Worm (Caenorhabditis elegans): ENCODE data around the gene M04B2.7.
A peak's percentile ranks its signal among the peaks of the same experiment; 100 is the strongest.

M04B2.7 gene

ce11 chrIV:11565022-11565421 lies 16.5 kb upstream of the M04B2.7 start:
- TF ChIP-seq sdz-12 (GFP tag; optimal IDR thresholded peaks at IDR 0.05) (no peak), lin-39 (tag; optimal IDR thresholded peaks at IDR 0.05) (no peak), ctbp-1 (GFP tag; IDR thresholded peaks at IDR 0.05) (no peak), Y48G9A.11 (GFP tag; IDR thresholded peaks at IDR 0.05) (0 out of 2 replicates have a peak, but pooled peaks have one; percentile 14), dmd-8 (GFP tag; IDR thresholded peaks at IDR 0.05) (no peak), hlh-11 (tag; optimal IDR thresholded peaks at IDR 0.05) (no peak), hlh-30 (tag; optimal IDR thresholded peaks at IDR 0.05; ENCODE audit: insufficient read depth) (no peak), aha-1 (tag) (peak; percentile 0), set-16 (GFP tag; IDR thresholded peaks at IDR 0.05) (peak; percentile 96), Y105C5A.15 (GFP tag; IDR thresholded peaks at IDR 0.05) (no peak), dpl-1 (GFP tag; optimal IDR thresholded peaks at IDR 0.05) (no peak), nhr-10 (tag; optimal IDR thresholded peaks at IDR 0.05) (no peak), F10B5.3 (tag; optimal IDR thresholded peaks at IDR 0.05) (no peak), nhr-28 (tag; optimal IDR thresholded peaks at IDR 0.05) (no peak), ceh-28 (tag; optimal IDR thresholded peaks at IDR 0.05) (no peak), zfp-2 (tag; optimal IDR thresholded peaks at IDR 0.05) (no peak), fkh-10 (GFP tag; optimal IDR thresholded peaks at IDR 0.05) (no peak), nhr-111 (GFP tag; optimal IDR thresholded peaks at IDR 0.05) (no peak), mxl-3 (GFP tag; optimal IDR thresholded peaks at IDR 0.05) (no peak), lim-7 (GFP tag; IDR thresholded peaks at IDR 0.05) (no peak), hmg-1.1 (GFP tag; IDR thresholded peaks at IDR 0.05) (no peak), rbr-2 (tag; optimal IDR thresholded peaks at IDR 0.05) (no peak), snpc-1.2 (GFP tag; IDR thresholded peaks at IDR 0.05) (no peak), T20F7.1 (GFP tag; optimal IDR thresholded peaks at IDR 0.05) (no peak)

ce11 chrIV:11563090-11563489 lies 14.5 kb upstream of the M04B2.7 start:
- TF ChIP-seq lin-38 (GFP tag; IDR thresholded peaks at IDR 0.05) (no peak), aha-1 (tag) (peak; percentile 94)

DNA sequence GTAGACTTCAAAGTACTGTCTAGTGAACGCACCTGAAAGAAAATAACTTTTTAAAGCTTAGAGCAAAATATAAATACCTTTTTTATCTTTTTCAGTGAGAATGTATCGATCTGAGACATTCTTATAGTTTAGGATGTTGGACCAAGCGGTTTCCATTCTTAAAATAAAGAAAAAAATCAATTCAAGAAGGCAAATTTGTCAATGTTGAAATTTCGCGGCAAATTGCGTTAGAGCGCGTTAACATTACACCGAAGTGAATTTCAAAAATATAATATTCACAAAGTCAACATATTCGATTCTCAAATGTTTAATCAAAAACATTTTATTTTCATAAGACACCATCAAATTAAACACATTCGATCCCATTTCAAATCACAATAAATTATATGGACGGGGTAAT lies 13.1 kb upstream of the M04B2.7 start, which contains the start of gene F12F6.7:
F12F6.7 (minus strand) TSS at position 157 of the 400 bp plus-strand sequence.
- peak; percentile 6 for TF ChIP-seq ama-1 (optimal IDR thresholded peaks at IDR 0.05)
- TF ChIP-seq aha-1 (tag) = peak; percentile 13
- no peak for TF ChIP-seq ceh-32 (tag; optimal IDR thresholded peaks at IDR 0.05; ENCODE audit: poor library complexity)
- peak; percentile 21 for TF ChIP-seq dpl-1 (GFP tag; optimal IDR thresholded peaks at IDR 0.05)
- no peak for TF ChIP-seq pqm-1 (tag; optimal IDR thresholded peaks at IDR 0.05)
- TF ChIP-seq T20F7.1 (GFP tag; optimal IDR thresholded peaks at IDR 0.05) = peak; percentile 1
- TF ChIP-seq F49E8.2 (tag; optimal IDR thresholded peaks at IDR 0.05; ENCODE audit: borderline replicate concordance) = peak; percentile 28

DNA sequence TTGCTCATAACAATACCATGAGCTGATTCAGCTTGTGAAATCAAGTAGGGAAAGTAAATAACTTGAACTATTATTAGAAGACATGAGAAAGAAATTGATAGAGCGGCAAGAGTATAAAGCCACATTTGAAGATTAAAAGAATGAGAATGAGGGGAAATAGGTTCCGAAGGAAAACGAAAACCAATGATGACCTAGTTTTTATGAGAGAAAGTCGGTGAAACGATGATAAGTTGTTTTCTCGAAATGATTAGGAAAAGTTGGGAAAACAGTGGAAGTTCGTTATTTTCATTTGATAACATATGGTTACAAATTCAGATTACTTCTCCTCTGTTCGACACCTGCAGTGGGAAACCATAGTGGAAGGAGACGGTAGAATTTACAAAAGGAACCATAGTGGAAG lies 3.2 kb upstream of the M04B2.7 start, which contains the start of gene col-128:
col-128 (minus strand) TSS at position 148 of the 400 bp plus-strand sequence.
- TF ChIP-seq nhr-237 (tag; optimal IDR thresholded peaks at IDR 0.05) = no peak
- no peak for TF ChIP-seq aha-1 (tag)

DNA sequence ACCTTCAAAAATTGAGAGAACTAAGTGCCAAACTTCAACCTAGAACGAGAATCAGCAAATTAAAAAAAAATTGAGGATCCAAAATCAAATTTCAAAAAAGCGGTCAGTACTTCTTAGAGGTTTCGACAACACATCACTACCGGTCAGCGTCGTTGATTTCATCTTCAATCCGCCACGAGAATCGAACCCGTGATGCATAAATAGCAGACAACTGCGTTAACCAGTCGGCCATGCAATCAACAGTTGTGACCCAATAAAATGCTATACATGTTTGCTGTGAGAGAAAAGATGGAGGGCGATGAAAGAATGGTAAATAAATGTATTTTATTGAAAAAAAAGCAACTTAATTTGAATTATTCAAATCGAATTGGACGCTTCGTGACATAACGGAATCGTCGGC lies 1.1 kb upstream of the M04B2.7 start:
- no peak for TF ChIP-seq nhr-237 (tag; optimal IDR thresholded peaks at IDR 0.05)
- TF ChIP-seq rbr-2 (tag; optimal IDR thresholded peaks at IDR 0.05) = peak; percentile 64
- TF ChIP-seq skn-1 (tag; optimal IDR thresholded peaks at IDR 0.05) = no peak
- no peak for TF ChIP-seq lin-39 (tag; optimal IDR thresholded peaks at IDR 0.05)
- TF ChIP-seq nhr-102 (tag; optimal IDR thresholded peaks at IDR 0.05) = peak; percentile 84
- TF ChIP-seq saeg-2 (GFP tag; IDR thresholded peaks at IDR 0.05) = no peak
- TF ChIP-seq zfp-2 (tag; optimal IDR thresholded peaks at IDR 0.05) = no peak
- 0 out of 2 replicates have a peak, but pooled peaks have one; percentile 34 for TF ChIP-seq zfp-3 (GFP tag; conservative IDR thresholded peaks at IDR 0.05)
- no peak; the same call in 1 of the 2 replicates for TF ChIP-seq vab-7 (GFP tag; IDR thresholded peaks at IDR 0.05)
- TF ChIP-seq F49E8.2 (tag; optimal IDR thresholded peaks at IDR 0.05; ENCODE audit: borderline replicate concordance) = peak; percentile 55
- peak; percentile 39 for TF ChIP-seq F10B5.3 (tag; optimal IDR thresholded peaks at IDR 0.05)
- TF ChIP-seq nhr-25 (tag; optimal IDR thresholded peaks at IDR 0.05; ENCODE audit: borderline replicate concordance, insufficient read depth) = peak; percentile 61
- peak; percentile 24 for TF ChIP-seq F37D6.2 (tag; optimal IDR thresholded peaks at IDR 0.05)
- peak; percentile 90 for TF ChIP-seq dmd-8 (GFP tag; IDR thresholded peaks at IDR 0.05)
- TF ChIP-seq ZK546.5 (tag; optimal IDR thresholded peaks at IDR 0.05) = no peak
- TF ChIP-seq nhr-10 (tag; optimal IDR thresholded peaks at IDR 0.05) = no peak
- TF ChIP-seq nhr-28 (tag; optimal IDR thresholded peaks at IDR 0.05) = no peak
- TF ChIP-seq Y105C5A.15 (GFP tag; IDR thresholded peaks at IDR 0.05) = peak; percentile 39; the same call in 1 of the 2 replicates
- TF ChIP-seq egl-27 (tag; optimal IDR thresholded peaks at IDR 0.05) = no peak
- peak; percentile 77 for TF ChIP-seq unc-130 (GFP tag; optimal IDR thresholded peaks at IDR 0.05)
- TF ChIP-seq unc-62 (GFP tag; optimal IDR thresholded peaks at IDR 0.05 in 1 of 2) = peak in 1 of 2 experiments; percentile 96
- TF ChIP-seq unc-62 (tag; optimal IDR thresholded peaks at IDR 0.05) = no peak
- TF ChIP-seq php-3 (GFP tag; IDR thresholded peaks at IDR 0.05) = peak; percentile 16; the same call in 1 of the 2 replicates
